Worm (Caenorhabditis elegans) whole organism, early embryonic: Measurements from ENCODE around the gene bra-2.

ENCODE experiments used
- B0310.2 ChIP-seq: sonication (generic microtip); optimal IDR thresholded peaks from 2 replicates; lab custom pipeline; 2016; ENCODE audit warnings: mild to moderate bottlenecking, missing genetic modification characterization, missing compliant biosample characterization
- F13C5.2 ChIP-seq: sonication (generic microtip); optimal IDR thresholded peaks from 2 replicates; lab custom pipeline; 2017; ENCODE audit warnings: mild to moderate bottlenecking, missing genetic modification characterization, inconsistent platforms, missing compliant biosample characterization
- aly-1 ChIP-seq: sonication (generic microtip); optimal IDR thresholded peaks from 2 replicates; lab custom pipeline; 2016; ENCODE audit warnings: missing genetic modification characterization, missing compliant biosample characterization
- ama-1 ChIP-seq: fragments of 150-350 bp; optimal IDR thresholded peaks from 2 replicates; lab custom pipeline; 2014
- ceh-13 ChIP-seq: fragments of 200-800 bp; sonication (Bioruptor generic); optimal IDR thresholded peaks from 2 replicates; lab custom pipeline; 2018; ENCODE audit warnings: mild to moderate bottlenecking, missing genetic modification characterization, missing compliant biosample characterization
- ceh-36 ChIP-seq: sonication (generic microtip); optimal IDR thresholded peaks from 2 replicates; lab custom pipeline; 2016; ENCODE audit warnings: missing genetic modification characterization, inconsistent platforms, missing compliant biosample characterization
- ets-7 ChIP-seq: sonication (generic microtip); optimal IDR thresholded peaks from 2 replicates; lab custom pipeline; 2016; ENCODE audit warnings: missing genotype, missing genetic modification characterization, missing compliant biosample characterization
- flt-1 ChIP-seq: fragments of 200-800 bp; sonication (Bioruptor generic); IDR thresholded peaks from 2 replicates; pipeline ENCODE4 v1.3.6; 2022; ENCODE audit warnings: missing genetic modification characterization, missing compliant biosample characterization
- hmbx-1 ChIP-seq: sonication (generic microtip); optimal IDR thresholded peaks from 2 replicates; lab custom pipeline; 2016; ENCODE audit warnings: mild to moderate bottlenecking, missing genetic modification characterization, missing compliant biosample characterization
- hmg-4 ChIP-seq: fragments of 200-800 bp; sonication (Bioruptor generic); optimal IDR thresholded peaks from 2 replicates; lab custom pipeline; 2018; ENCODE audit warnings: mild to moderate bottlenecking, missing genetic modification characterization, missing compliant biosample characterization
- hnd-1 ChIP-seq: sonication (generic microtip); optimal IDR thresholded peaks from 2 replicates; lab custom pipeline; 2016; ENCODE audit warnings: missing genetic modification characterization, missing compliant biosample characterization
- pes-1 ChIP-seq: fragments of 200-800 bp; sonication (Bioruptor generic); IDR thresholded peaks from 2 replicates; pipeline ENCODE4 v1.3.6; 2022; ENCODE audit warnings: missing genetic modification reagents, missing genetic modification characterization, missing compliant biosample characterization
- scrt-1 ChIP-seq: fragments of 200-800 bp; sonication (Bioruptor generic); IDR thresholded peaks from 2 replicates; pipeline ENCODE4 v1.3.6; 2022; ENCODE audit warnings: missing genetic modification characterization, missing compliant biosample characterization
- sea-1 ChIP-seq: fragments of 200-800 bp; sonication (Bioruptor generic); conservative IDR thresholded peaks from 2 replicates; pipeline ENCODE4 v1.3.6; 2022; ENCODE audit warnings: missing genetic modification characterization, missing compliant biosample characterization
- tbx-11 ChIP-seq: fragments of 200-800 bp; sonication (Bioruptor generic); IDR thresholded peaks from 2 replicates; pipeline ENCODE4 v1.3.6; 2022; ENCODE audit warnings: missing genetic modification characterization, missing compliant biosample characterization
- tbx-37 ChIP-seq: fragments of 200-800 bp; sonication (Bioruptor generic); conservative IDR thresholded peaks from 2 replicates; pipeline ENCODE4 v1.3.6; 2022; ENCODE audit warnings: missing genetic modification reagents, missing genetic modification characterization, missing compliant biosample characterization
- tra-4 ChIP-seq: sonication (generic microtip); optimal IDR thresholded peaks from 2 replicates; lab custom pipeline; 2017; ENCODE audit warnings: missing genetic modification characterization, missing compliant biosample characterization

bra-2 gene

DNA sequence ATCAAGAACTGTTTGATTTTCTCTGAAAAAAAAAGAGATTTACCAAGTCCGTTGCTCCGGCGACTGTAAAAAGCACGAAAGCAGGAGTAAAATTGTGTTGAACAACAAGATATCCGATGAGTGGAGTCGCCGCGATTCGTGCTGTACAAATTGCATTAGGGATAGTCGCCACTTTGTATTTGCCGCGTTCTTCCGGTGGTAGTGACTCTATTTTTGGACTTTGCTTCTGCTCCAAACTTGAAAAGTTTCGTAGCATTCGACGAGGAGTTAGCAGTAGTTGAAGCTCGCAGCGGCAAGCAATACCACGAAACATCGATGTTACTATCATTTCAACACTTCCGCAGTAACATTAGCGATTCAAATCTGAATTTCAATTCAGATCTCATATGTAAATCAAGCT, 1.5 kb upstream of the bra-2 start, which contains the start of gene crls-1:
Gene crls-1 (minus strand): TSS at position 363 of the 400 bp plus-strand sequence.
- TF ChIP-seq B0310.2 (tag; lab: Kevin White, UChicago) = no peak
- TF ChIP-seq hmg-4 (GFP tag; lab: Kevin White, UChicago) = no peak
- TF ChIP-seq scrt-1 (GFP tag; lab: Robert Waterston, UW) = no peak
- no peak for TF ChIP-seq hmbx-1
- TF ChIP-seq ceh-36 (tag; lab: Kevin White, UChicago) = no peak
- TF ChIP-seq flt-1 = no peak
- no peak for TF ChIP-seq tra-4 (tag; lab: Kevin White, UChicago)
- TF ChIP-seq F13C5.2 (tag; lab: Kevin White, UChicago) = no peak
- no peak for TF ChIP-seq ets-7 (tag; lab: Kevin White, UChicago)
- TF ChIP-seq aly-1 = no peak
- TF ChIP-seq hnd-1 (tag; lab: Kevin White, UChicago) = no peak
- TF ChIP-seq tbx-37 = no peak
- TF ChIP-seq ama-1 = no peak
- TF ChIP-seq pes-1 (GFP tag; lab: Robert Waterston, UW) = no peak
- no peak for TF ChIP-seq tbx-11 (GFP tag; lab: Robert Waterston, UW)
- no peak for TF ChIP-seq sea-1
- TF ChIP-seq ceh-13 (GFP tag; lab: Kevin White, UChicago) = no peak

- TF ChIP-seq F13C5.2 (tag; lab: Kevin White, UChicago) = no peak
- no peak for TF ChIP-seq scrt-1 (GFP tag; lab: Robert Waterston, UW)
- no peak for TF ChIP-seq hnd-1 (tag; lab: Kevin White, UChicago)
- no peak for TF ChIP-seq sea-1
- TF ChIP-seq ama-1 = no peak
- no peak for TF ChIP-seq flt-1
- no peak for TF ChIP-seq ceh-36 (tag; lab: Kevin White, UChicago)
- TF ChIP-seq hmbx-1 = no peak
- no peak for TF ChIP-seq aly-1
- TF ChIP-seq tbx-11 (GFP tag; lab: Robert Waterston, UW) = no peak
- TF ChIP-seq tra-4 (tag; lab: Kevin White, UChicago) = no peak
- TF ChIP-seq B0310.2 (tag; lab: Kevin White, UChicago) = no peak
- TF ChIP-seq tbx-37 = no peak
- TF ChIP-seq hmg-4 (GFP tag; lab: Kevin White, UChicago) = no peak
- TF ChIP-seq pes-1 (GFP tag; lab: Robert Waterston, UW) = no peak
- TF ChIP-seq ceh-13 (GFP tag; lab: Kevin White, UChicago) = no peak
Measured at ce11 chrIII:916897-917296, 5.8 kb downstream of the bra-2 start, which contains the start of gene idpp-13. TSS of gene idpp-13 (minus strand) at chrIII:916997.

ce11 chrIII:919322-919721, 8.3 kb downstream of the bra-2 start, which contains the start of gene F23H11.7:
TSS of gene F23H11.7 (minus strand) at chrIII:919422.
- TF ChIP-seq pes-1 (GFP tag; lab: Robert Waterston, UW) (no peak), tra-4 (tag; lab: Kevin White, UChicago) (no peak), sea-1 (no peak)

ce11 chrIII:926216-926615, 15.2 kb downstream of the bra-2 start, which contains the start of gene pef-1:
TSS of gene pef-1 (minus strand) at chrIII:926316.
- TF ChIP-seq flt-1 = no peak
- TF ChIP-seq ceh-36 (tag; lab: Kevin White, UChicago) = no peak
- TF ChIP-seq scrt-1 (GFP tag; lab: Robert Waterston, UW) = no peak
- no peak for TF ChIP-seq ama-1
- TF ChIP-seq tra-4 (tag; lab: Kevin White, UChicago) = no peak
- no peak for TF ChIP-seq B0310.2 (tag; lab: Kevin White, UChicago)
- no peak for TF ChIP-seq hmbx-1
- TF ChIP-seq aly-1 = no peak
- TF ChIP-seq F13C5.2 (tag; lab: Kevin White, UChicago) = no peak
- no peak for TF ChIP-seq tbx-37
- no peak for TF ChIP-seq sea-1

DNA sequence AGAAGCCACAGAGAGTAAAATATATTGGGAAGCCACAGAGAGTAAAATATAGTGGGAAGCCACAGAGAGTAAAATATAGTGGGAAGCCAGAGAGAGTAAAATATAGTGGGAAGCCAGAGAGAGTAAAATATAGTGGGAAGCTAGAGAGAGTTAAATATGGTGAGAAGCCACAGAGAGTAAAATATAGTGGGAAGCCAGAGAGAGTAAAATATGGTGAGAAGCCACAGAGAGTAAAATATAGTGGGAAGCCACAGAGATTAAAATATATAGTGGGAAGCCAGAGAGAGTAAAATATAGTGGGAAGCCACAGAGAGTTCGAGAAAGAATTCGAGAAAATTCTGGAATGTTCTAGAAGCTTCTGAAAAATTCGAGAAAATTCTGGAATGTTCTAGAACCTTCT, 20.3 kb downstream of the bra-2 start:
- peak; percentile 81 for TF ChIP-seq F13C5.2 (tag; lab: Kevin White, UChicago)
- peak; percentile 90 for TF ChIP-seq hmbx-1
- peak; percentile 9 for TF ChIP-seq B0310.2 (tag; lab: Kevin White, UChicago)
- peak; percentile 84 for TF ChIP-seq aly-1
- peak; percentile 85 for TF ChIP-seq ceh-36 (tag; lab: Kevin White, UChicago)
- TF ChIP-seq ets-7 (tag; lab: Kevin White, UChicago) = peak; percentile 94
- peak; percentile 94 for TF ChIP-seq hnd-1 (tag; lab: Kevin White, UChicago)
- peak; percentile 32 for TF ChIP-seq tra-4 (tag; lab: Kevin White, UChicago)

- TF ChIP-seq tbx-11 (GFP tag; lab: Robert Waterston, UW) = no peak
- no peak for TF ChIP-seq sea-1
- TF ChIP-seq F13C5.2 (tag; lab: Kevin White, UChicago) = no peak
- TF ChIP-seq ceh-36 (tag; lab: Kevin White, UChicago) = no peak
- no peak for TF ChIP-seq ets-7 (tag; lab: Kevin White, UChicago)
- no peak for TF ChIP-seq hmbx-1
- TF ChIP-seq pes-1 (GFP tag; lab: Robert Waterston, UW) = no peak
- no peak for TF ChIP-seq hnd-1 (tag; lab: Kevin White, UChicago)
- no peak for TF ChIP-seq scrt-1 (GFP tag; lab: Robert Waterston, UW)
- no peak for TF ChIP-seq tra-4 (tag; lab: Kevin White, UChicago)
Measured at ce11 chrIII:936037-936507, 25.0 kb downstream of the bra-2 start, which contains the start of gene fbxa-55. TSS of gene fbxa-55 (minus strand) at chrIII:936087.

DNA sequence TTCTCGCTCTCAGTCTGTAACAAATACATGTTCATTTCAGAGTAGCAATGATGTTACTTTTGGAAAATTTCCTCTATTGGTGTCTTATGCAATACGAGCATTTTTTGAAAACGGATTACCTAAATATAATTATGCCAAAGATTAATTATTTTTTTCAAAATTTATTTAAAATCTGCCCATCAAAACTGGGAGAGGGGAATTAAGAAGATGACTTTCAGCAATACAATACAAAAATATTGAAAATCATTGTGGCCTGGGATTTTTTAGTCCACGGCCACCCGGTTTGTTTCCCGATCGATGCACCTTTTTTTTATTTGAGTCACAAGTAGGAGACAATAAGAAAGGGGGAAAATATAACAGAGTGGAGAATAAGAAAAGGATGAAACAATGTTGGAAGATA, 26.9 kb downstream of the bra-2 start, which contains the start of gene fbxa-56:
Gene fbxa-56 (minus strand): TSS at position 101 of the 400 bp plus-strand sequence.
- TF ChIP-seq ama-1 (no peak), ceh-13 (GFP tag; lab: Kevin White, UChicago) (no peak), ets-7 (tag; lab: Kevin White, UChicago) (no peak), pes-1 (GFP tag; lab: Robert Waterston, UW) (no peak), B0310.2 (tag; lab: Kevin White, UChicago) (no peak)

DNA sequence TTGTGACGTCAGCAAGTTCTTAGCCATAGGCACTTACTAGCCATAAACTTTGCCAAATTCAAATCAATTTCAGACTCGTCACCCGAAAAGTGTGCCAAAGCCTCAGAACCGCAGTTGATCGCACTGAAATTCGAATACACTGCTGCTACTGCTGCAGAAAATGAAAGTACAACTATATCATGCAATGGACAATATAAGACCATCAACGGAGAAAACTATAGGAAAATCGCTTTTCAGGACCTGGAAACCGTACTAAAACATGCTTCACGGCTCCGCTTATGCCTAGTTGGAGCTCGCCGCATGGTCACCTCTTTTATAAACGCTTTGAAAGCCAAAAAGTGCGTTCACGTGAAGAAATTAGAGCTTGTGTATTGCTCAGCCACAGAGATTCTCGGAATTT, 27.5 kb downstream of the bra-2 start, which contains the start of gene fbxa-22:
Gene fbxa-22 (plus strand): TSS at position 301 of the 400 bp plus-strand sequence.
- TF ChIP-seq scrt-1 (GFP tag; lab: Robert Waterston, UW) (no peak), sea-1 (no peak), ama-1 (no peak), hmg-4 (GFP tag; lab: Kevin White, UChicago) (no peak), ets-7 (tag; lab: Kevin White, UChicago) (no peak), hnd-1 (tag; lab: Kevin White, UChicago) (no peak), ceh-13 (GFP tag; lab: Kevin White, UChicago) (no peak), tra-4 (tag; lab: Kevin White, UChicago) (no peak), tbx-11 (GFP tag; lab: Robert Waterston, UW) (no peak), F13C5.2 (tag; lab: Kevin White, UChicago) (no peak), B0310.2 (tag; lab: Kevin White, UChicago) (no peak), tbx-37 (no peak)
